Fruit fly (Drosophila melanogaster) whole organism, embryonic: ENCODE results near the gene HP1e.
A peak's percentile ranks its signal among the peaks of the same experiment; 100 is the strongest.

ENCODE experiments used
- ATbp ChIP-seq: fragments of 200-800 bp; sonication (Bioruptor generic); optimal IDR thresholded peaks from 2 replicates; lab custom pipeline; 2017; ENCODE audit warnings: missing biosample characterization, mild to moderate bottlenecking, missing genetic modification characterization, missing genetic modification reagents
- Awh ChIP-seq: fragments of 200-800 bp; sonication (Bioruptor generic); IDR thresholded peaks from 2 replicates; pipeline ENCODE4, ENCODE4 v1.3.6; 2022; ENCODE audit warnings: missing biosample characterization, missing genetic modification characterization
- B-H1 ChIP-seq: fragments of 200-800 bp; sonication (Bioruptor generic); IDR thresholded peaks from 3 replicates; pipeline ENCODE4 v1.3.6; 2022; ENCODE audit warnings: missing biosample characterization, missing genetic modification characterization
- B-H2 ChIP-seq: fragments of 200-800 bp; sonication (Bioruptor generic); optimal IDR thresholded peaks from 2 replicates; lab custom pipeline; 2018; ENCODE audit warnings: missing biosample characterization, mild to moderate bottlenecking, missing genetic modification characterization
- CG11695 ChIP-seq: fragments of 200-800 bp; sonication (Bioruptor generic); IDR thresholded peaks from 3 replicates; pipeline ENCODE4 v1.3.6; 2022; ENCODE audit warnings: missing biosample characterization, missing genetic modification characterization
- CG12104 ChIP-seq: fragments of 200-800 bp; sonication (Bioruptor generic); optimal IDR thresholded peaks from 3 replicates; lab custom pipeline; 2016; ENCODE audit warnings: missing biosample characterization, missing genetic modification characterization
- CG12299 ChIP-seq: fragments of 200-800 bp; sonication (Bioruptor generic); optimal IDR thresholded peaks from 2 replicates; lab custom pipeline; 2018; ENCODE audit warnings: missing biosample characterization, mild to moderate bottlenecking, missing genetic modification characterization
- CG12744 ChIP-seq: fragments of 200-800 bp; sonication (Bioruptor generic); optimal IDR thresholded peaks from 2 replicates; lab custom pipeline; 2016; ENCODE audit warnings: missing biosample characterization, missing genetic modification characterization
- CG12942 ChIP-seq: fragments of 200-800 bp; sonication (Bioruptor generic); optimal IDR thresholded peaks from 3 replicates; lab custom pipeline; 2016; ENCODE audit warnings: missing biosample characterization, missing genetic modification characterization
- CG13424 ChIP-seq: fragments of 200-800 bp; sonication (Bioruptor generic); optimal IDR thresholded peaks from 2 replicates; lab custom pipeline; 2019; ENCODE audit warnings: missing biosample characterization, mild to moderate bottlenecking, missing genetic modification characterization, moderate library complexity
- CG1792 ChIP-seq: fragments of 200-800 bp; sonication (Bioruptor generic); optimal IDR thresholded peaks from 2 replicates; lab custom pipeline; 2016; ENCODE audit warnings: missing biosample characterization, missing genetic modification characterization
- CG18262 ChIP-seq: fragments of 200-800 bp; optimal IDR thresholded peaks from 3 replicates; lab custom pipeline; 2019; ENCODE audit warnings: missing biosample characterization, mild to moderate bottlenecking, missing genetic modification characterization, moderate library complexity
- CG1832 ChIP-seq: fragments of 200-800 bp; sonication (Bioruptor generic); optimal IDR thresholded peaks from 2 replicates; lab custom pipeline; 2017; ENCODE audit warnings: missing biosample characterization, mild to moderate bottlenecking, missing genetic modification characterization, inconsistent platforms
- CG18476 ChIP-seq: fragments of 200-800 bp; sonication (Bioruptor generic); optimal IDR thresholded peaks from 2 replicates; lab custom pipeline; 2016; ENCODE audit warnings: missing biosample characterization, mild to moderate bottlenecking, missing genetic modification characterization
- CG18619 ChIP-seq: fragments of 200-800 bp; sonication (Bioruptor generic); optimal IDR thresholded peaks from 3 replicates; lab custom pipeline; 2017; ENCODE audit warnings: missing biosample characterization, mild to moderate bottlenecking, missing genetic modification characterization
- CG18764 ChIP-seq: fragments of 200-800 bp; sonication (Bioruptor generic); optimal IDR thresholded peaks from 3 replicates; lab custom pipeline; 2016; ENCODE audit warnings: missing biosample characterization, missing genetic modification characterization
- CG31388 ChIP-seq: fragments of 200-800 bp; sonication (Bioruptor generic); optimal IDR thresholded peaks from 2 replicates; lab custom pipeline; 2016; ENCODE audit warnings: missing biosample characterization, missing genetic modification characterization
- CG3726 ChIP-seq: fragments of 200-800 bp; sonication (Bioruptor generic); IDR thresholded peaks from 3 replicates; pipeline ENCODE4, ENCODE4 v1.3.6; 2022; ENCODE audit warnings: missing biosample characterization, missing genetic modification characterization
- CG4282 ChIP-seq: fragments of 200-800 bp; sonication (Bioruptor generic); optimal IDR thresholded peaks from 2 replicates; lab custom pipeline; 2016; ENCODE audit warnings: missing biosample characterization, missing genetic modification characterization
- CG4617 ChIP-seq: fragments of 200-800 bp; sonication (Bioruptor generic); optimal IDR thresholded peaks from 3 replicates; lab custom pipeline; 2016; ENCODE audit warnings: missing biosample characterization, missing genetic modification characterization, borderline replicate concordance
- CG6765 ChIP-seq: fragments of 200-800 bp; sonication (Bioruptor generic); optimal IDR thresholded peaks from 3 replicates; lab custom pipeline; 2017; ENCODE audit warnings: missing biosample characterization, mild to moderate bottlenecking, missing genetic modification characterization
- CG7928 ChIP-seq: fragments of 200-800 bp; sonication (Bioruptor generic); optimal IDR thresholded peaks from 2 replicates; lab custom pipeline; 2017; ENCODE audit warnings: missing biosample characterization, mild to moderate bottlenecking, missing genetic modification characterization
- CG8290 ChIP-seq, 3 experiments: fragments of 200-800 bp; sonication (Bioruptor generic); optimal IDR thresholded peaks; 2 replicates each; lab custom pipeline; 2016 to 2019; ENCODE audit warnings: missing biosample characterization in 3 of 3, missing genetic modification characterization in 3 of 3, mild to moderate bottlenecking in 2 of 3, moderate library complexity in 1 of 3
- CG9437 ChIP-seq: fragments of 200-800 bp; sonication (Bioruptor generic); optimal IDR thresholded peaks from 2 replicates; lab custom pipeline; 2018; ENCODE audit warnings: missing biosample characterization, mild to moderate bottlenecking, missing genetic modification characterization
- Chrac-16 ChIP-seq: fragments of 200-800 bp; sonication (Bioruptor generic); optimal IDR thresholded peaks from 3 replicates; lab custom pipeline; 2016; ENCODE audit warnings: missing biosample characterization, missing genetic modification characterization
- Gug ChIP-seq: fragments of 200-800 bp; sonication (Bioruptor generic); IDR thresholded peaks from 4 replicates; pipeline ENCODE4 v1.3.6; 2022; ENCODE audit warnings: missing biosample characterization, missing genetic modification characterization
- Hmr ChIP-seq: fragments of 200-800 bp; sonication (Bioruptor generic); optimal IDR thresholded peaks from 3 replicates; lab custom pipeline; 2017; ENCODE audit warnings: mild to moderate bottlenecking, missing biosample characterization, missing genetic modification reagents, missing genetic modification characterization
- Hr3 ChIP-seq: fragments of 200-800 bp; sonication (Bioruptor generic); optimal IDR thresholded peaks from 3 replicates; lab custom pipeline; 2016; ENCODE audit warnings: missing biosample characterization, missing genetic modification characterization
- Hr78 ChIP-seq, 2 experiments: fragments of 200-800 bp in 1 of 2; fragments of >200 bp in 1 of 2; sonication (Bioruptor generic) in 1 of 2; optimal IDR thresholded peaks; 2 replicates each; lab custom pipeline; 2017 to 2019; ENCODE audit warnings: missing biosample characterization in 2 of 2, missing genetic modification characterization in 2 of 2, mild to moderate bottlenecking in 1 of 2, moderate library complexity in 1 of 2
- Neu2 ChIP-seq: fragments of 200-800 bp; sonication (Bioruptor generic); optimal IDR thresholded peaks from 3 replicates; lab custom pipeline; 2016; ENCODE audit warnings: missing biosample characterization, missing genetic modification characterization, borderline replicate concordance
- Spps ChIP-seq: fragments of 200-800 bp; sonication (Bioruptor generic); optimal IDR thresholded peaks from 2 replicates; lab custom pipeline; 2018; ENCODE audit warnings: missing biosample characterization, mild to moderate bottlenecking, missing genetic modification characterization
- Taf1 ChIP-seq: fragments of 200-800 bp; sonication (Bioruptor generic); IDR thresholded peaks from 2 replicates; pipeline ENCODE4 v1.3.6; 2022; ENCODE audit warnings: missing biosample characterization, missing genetic modification characterization
- Trl ChIP-seq, 3 experiments: fragments of >200 bp in 2 of 3; fragments of 200-800 bp in 1 of 3; sonication (Bioruptor generic) in 1 of 3; optimal IDR thresholded peaks; 2 replicates in 1 of 3; 3 replicates in 2 of 3; lab custom pipeline; 2016 to 2017; ENCODE audit warnings: missing biosample characterization in 1 of 3, missing genetic modification characterization in 1 of 3
- al ChIP-seq: fragments of 200-800 bp; sonication (Bioruptor generic); IDR thresholded peaks from 2 replicates; pipeline ENCODE4 v1.3.6; 2022; ENCODE audit warnings: missing biosample characterization, missing genetic modification characterization
- cwo ChIP-seq: fragments of 200-800 bp; sonication (Bioruptor generic); optimal IDR thresholded peaks from 3 replicates; lab custom pipeline; 2017; ENCODE audit warnings: missing biosample characterization, missing genetic modification characterization, mild to moderate bottlenecking, moderate library complexity, missing genetic modification reagents
- danr ChIP-seq: fragments of 200-800 bp; sonication (Bioruptor generic); IDR thresholded peaks from 2 replicates; pipeline ENCODE4 v1.3.6; 2022; ENCODE audit warnings: missing biosample characterization, missing genetic modification characterization
- eve ChIP-seq, 2 experiments: fragments of >200 bp; optimal IDR thresholded peaks; 2 replicates each; lab custom pipeline; 2017; ENCODE audit warnings: missing biosample characterization in 2 of 2, missing genetic modification characterization in 2 of 2
- fru ChIP-seq: fragments of >200 bp; optimal IDR thresholded peaks from 2 replicates; lab custom pipeline; 2017
- gfzf ChIP-seq: fragments of 200-800 bp; sonication (Bioruptor generic); optimal IDR thresholded peaks from 2 replicates; lab custom pipeline; 2016; ENCODE audit warnings: missing biosample characterization, mild to moderate bottlenecking, missing genetic modification characterization, moderate library complexity
- lab ChIP-seq: fragments of 200-800 bp; sonication (Bioruptor generic); optimal IDR thresholded peaks from 3 replicates; lab custom pipeline; 2017; ENCODE audit warnings: missing biosample characterization, missing genetic modification characterization, mild to moderate bottlenecking, moderate library complexity, missing genetic modification reagents
- lilli ChIP-seq: fragments of 200-800 bp; sonication (Bioruptor generic); optimal IDR thresholded peaks from 3 replicates; lab custom pipeline; 2016; ENCODE audit warnings: missing biosample characterization, missing genetic modification characterization
- nmo ChIP-seq: fragments of 200-800 bp; sonication (Bioruptor generic); optimal IDR thresholded peaks from 2 replicates; lab custom pipeline; 2018; ENCODE audit warnings: missing biosample characterization, mild to moderate bottlenecking, missing genetic modification characterization, moderate library complexity
- org-1 ChIP-seq: fragments of 200-800 bp; sonication (Bioruptor generic); optimal IDR thresholded peaks from 2 replicates; lab custom pipeline; 2017; ENCODE audit warnings: missing biosample characterization, missing genetic modification characterization
- psq ChIP-seq: fragments of 200-800 bp; sonication (Bioruptor generic); optimal IDR thresholded peaks from 2 replicates; lab custom pipeline; 2017; ENCODE audit warnings: missing biosample characterization, missing genetic modification characterization
- sisA ChIP-seq: fragments of 200-800 bp; sonication (Bioruptor generic); IDR thresholded peaks from 2 replicates; pipeline ENCODE4 v1.3.6; 2022; ENCODE audit warnings: missing biosample characterization, missing genetic modification characterization
- tap ChIP-seq: fragments of 200-800 bp; optimal IDR thresholded peaks from 3 replicates; lab custom pipeline; 2019; ENCODE audit warnings: missing biosample characterization, mild to moderate bottlenecking, missing genetic modification characterization, moderate library complexity

The HP1e gene

DNA sequence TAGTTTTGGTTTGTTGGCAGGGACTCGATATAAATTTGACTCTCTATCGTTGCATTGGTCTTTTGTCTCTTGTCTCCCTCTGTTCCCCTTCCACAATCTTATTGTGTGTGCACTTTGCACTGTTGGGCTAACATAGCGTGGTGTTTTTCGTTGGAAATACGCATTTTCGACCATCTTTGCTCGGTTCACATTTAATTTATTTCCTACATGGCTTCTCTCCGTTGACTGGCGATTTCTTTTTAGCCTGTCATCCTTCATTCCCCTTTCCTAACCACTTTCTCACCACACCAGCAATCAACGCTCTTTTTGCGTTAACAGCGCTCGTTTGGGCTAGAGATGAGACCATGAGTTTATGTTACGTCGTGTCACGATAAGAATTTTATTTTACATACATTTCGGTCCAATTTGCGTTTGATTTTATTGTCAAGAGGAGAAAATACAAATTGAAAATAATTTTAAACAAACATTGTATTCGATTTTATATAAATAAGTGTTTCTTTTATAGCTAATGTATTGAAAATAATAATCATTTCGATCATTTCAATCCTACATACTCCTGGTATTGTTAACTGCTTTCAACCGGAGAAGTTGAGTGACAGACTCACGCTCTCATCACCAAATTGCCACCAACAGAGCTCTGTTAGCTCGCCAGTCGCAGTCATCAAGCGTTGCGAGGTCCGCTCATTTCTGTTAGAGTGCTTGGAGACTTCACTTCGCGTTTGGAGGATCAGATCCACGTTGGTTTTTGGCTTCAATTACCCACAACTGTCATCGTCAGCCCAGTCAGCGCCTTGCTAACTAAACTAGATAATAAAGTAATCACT is 19.8 kb downstream of the HP1e start (continued):
- TF ChIP-seq CG9437 (GFP tag; lab: Kevin White, UChicago) (peak; percentile 76), CG8290 (GFP tag; optimal IDR thresholded peaks at IDR 0.05; lab: Kevin White, UChicago) (peak; percentile 51), CG8290 (tag; optimal IDR thresholded peaks at IDR 0.05; lab: Kevin White, UChicago) (peak; percentile 78 to 79), CG12299 (peak; percentile 84), CG7928 (GFP tag; lab: Kevin White, UChicago) (peak; percentile 24), lab (GFP tag; lab: Kevin White, UChicago) (peak; percentile 88), fru (lab: Kevin White, UChicago) (no peak), cwo (GFP tag; lab: Kevin White, UChicago) (peak; percentile 73), CG31388 (no peak), CG18262 (tag; lab: Kevin White, UChicago) (peak; percentile 82), eve (GFP tag; optimal IDR thresholded peaks at IDR 0.05; lab: Kevin White, UChicago) (peak in 1 of 2 experiments; percentile 94), nmo (GFP tag; lab: Kevin White, UChicago) (peak; percentile 76), Gug (GFP tag; lab: Robert Waterston, UW) (peak; percentile 38; the same call in 1 of the 4 replicates), al (GFP tag; lab: Robert Waterston, UW) (peak; percentile 29; the same call in 1 of the 2 replicates), CG12942 (GFP tag; lab: Kevin White, UChicago) (peak; percentile 60), CG3726 (GFP tag; lab: Robert Waterston, UW) (no peak), CG12744 (GFP tag; lab: Kevin White, UChicago) (peak; percentile 66), Awh (GFP tag; lab: Robert Waterston, UW) (no peak), Hr78 (GFP tag; optimal IDR thresholded peaks at IDR 0.05; lab: Kevin White, UChicago) (peak in 1 of 2 experiments; percentile 63), CG11695 (GFP tag; lab: Robert Waterston, UW) (peak; percentile 80), Taf1 (GFP tag; lab: Robert Waterston, UW) (0 out of 2 replicates have a peak, but pooled peaks have one; percentile 26), CG1792 (GFP tag; lab: Kevin White, UChicago) (peak; percentile 20), CG18476 (GFP tag; lab: Kevin White, UChicago) (peak; percentile 75), lilli (GFP tag; lab: Kevin White, UChicago) (peak; percentile 85), CG1832 (GFP tag; lab: Kevin White, UChicago) (no peak), danr (GFP tag; lab: Robert Waterston, UW) (no peak), Trl (optimal IDR thresholded peaks at IDR 0.05; lab: Kevin White, UChicago) (peak; percentile 4 to 69), Trl (GFP tag; optimal IDR thresholded peaks at IDR 0.05; lab: Kevin White, UChicago) (peak; percentile 32), org-1 (GFP tag; lab: Kevin White, UChicago) (peak; percentile 75)
- TF ChIP-seq, all 482 proteins: peak for 375

DNA sequence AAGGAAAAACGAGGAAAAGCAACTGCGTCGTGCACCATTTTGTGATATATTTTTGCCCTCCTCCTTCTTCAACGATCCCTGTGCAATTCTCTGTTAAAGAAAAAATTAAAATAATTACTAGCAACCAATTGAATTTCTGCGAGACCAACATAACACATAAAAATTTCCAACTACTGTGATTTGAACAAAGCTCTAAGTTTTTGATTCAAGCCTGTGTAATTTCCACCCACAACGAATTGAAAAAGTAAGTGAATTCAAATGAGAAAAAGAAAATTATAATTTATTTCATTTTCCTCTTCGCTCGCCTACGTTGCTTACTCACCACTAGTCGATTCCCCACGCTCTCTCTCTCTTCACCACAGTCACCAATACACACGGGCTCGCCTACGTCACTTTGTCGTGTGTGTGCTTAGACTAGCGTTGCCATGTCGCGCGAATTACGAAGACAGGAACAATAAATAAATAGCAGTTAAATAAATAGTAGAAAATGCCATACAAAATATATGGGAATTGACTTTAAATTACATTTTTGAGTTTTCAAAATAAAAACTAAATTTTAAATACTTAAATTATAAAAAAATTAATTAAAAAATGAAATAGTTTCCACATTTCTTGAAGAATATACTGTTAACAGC is 20.8 kb downstream of the HP1e start:
- TF ChIP-seq Gug (GFP tag; lab: Robert Waterston, UW) (no peak), CG4282 (GFP tag; lab: Kevin White, UChicago) (no peak), ATbp (GFP tag; lab: Kevin White, UChicago) (peak; percentile 68), CG18764 (GFP tag; lab: Kevin White, UChicago) (no peak), Spps (peak; percentile 0), Hr3 (GFP tag; lab: Kevin White, UChicago) (no peak), B-H2 (GFP tag; lab: Kevin White, UChicago) (peak; percentile 81), tap (tag; lab: Kevin White, UChicago) (peak; percentile 70), Neu2 (GFP tag; lab: Kevin White, UChicago) (no peak), Hmr (peak; percentile 70), CG4617 (GFP tag; lab: Kevin White, UChicago) (no peak), B-H1 (GFP tag; lab: Robert Waterston, UW) (no peak; the same call in 2 of the 3 replicates), CG12104 (GFP tag; lab: Kevin White, UChicago) (peak; percentile 57), CG18619 (GFP tag; lab: Kevin White, UChicago) (peak; percentile 26), sisA (no peak), CG6765 (GFP tag; lab: Kevin White, UChicago) (peak; percentile 50), Chrac-16 (GFP tag; lab: Kevin White, UChicago) (no peak), CG18476 (GFP tag; lab: Kevin White, UChicago) (peak; percentile 19), CG13424 (tag; lab: Kevin White, UChicago) (peak; percentile 64), psq (GFP tag; lab: Kevin White, UChicago) (peak; percentile 33), gfzf (GFP tag; lab: Kevin White, UChicago) (no peak), org-1 (GFP tag; lab: Kevin White, UChicago) (no peak)
